Worm (Caenorhabditis elegans) whole organism, L2 larva: ENCODE measurements around the gene ZK353.9.

Experiments
- F13H6.1 ChIP-seq: sonication (generic microtip); optimal IDR thresholded peaks from 2 replicates; lab custom pipeline; 2016; ENCODE audit warnings: missing genetic modification characterization, missing compliant biosample characterization
- R02D3.7 ChIP-seq: fragments of 150-350 bp; optimal IDR thresholded peaks from 2 replicates; lab custom pipeline; 2014; ENCODE audit warnings: missing biosample characterization, missing genetic modification characterization
- Y55F3AM.14 ChIP-seq: fragments of 200-800 bp; sonication (Bioruptor generic); optimal IDR thresholded peaks from 2 replicates; lab custom pipeline; 2018; ENCODE audit warnings: mild to moderate bottlenecking, missing genetic modification characterization, missing compliant biosample characterization
- ZK546.5 ChIP-seq: sonication (generic microtip); optimal IDR thresholded peaks from 2 replicates; lab custom pipeline; 2017; ENCODE audit warnings: missing biosample characterization, missing genetic modification characterization
- alr-1 ChIP-seq: fragments of 150-350 bp; optimal IDR thresholded peaks from 2 replicates; lab custom pipeline; 2014; ENCODE audit warnings: missing biosample characterization, missing genetic modification characterization
- ama-1 ChIP-seq: fragments of 150-350 bp; optimal IDR thresholded peaks from 2 replicates; lab custom pipeline; 2018; ENCODE audit warnings: inconsistent platforms
- blmp-1 ChIP-seq: sonication (generic microtip); optimal IDR thresholded peaks from 2 replicates; lab custom pipeline; 2017; ENCODE audit warnings: missing genetic modification characterization, mild to moderate bottlenecking, missing compliant biosample characterization, antibody characterized with exemption, moderate library complexity; ENCODE audit not compliant: insufficient read depth
- ceh-16 ChIP-seq: fragments of 150-350 bp; optimal IDR thresholded peaks from 2 replicates; lab custom pipeline; 2014; ENCODE audit warnings: missing biosample characterization, missing genetic modification characterization
- crh-2 ChIP-seq: sonication (generic microtip); optimal IDR thresholded peaks from 2 replicates; lab custom pipeline; 2017; ENCODE audit warnings: missing biosample characterization, missing genetic modification characterization
- dmd-4 ChIP-seq: sonication (generic microtip); optimal IDR thresholded peaks from 2 replicates; lab custom pipeline; 2017; ENCODE audit warnings: missing biosample characterization, missing genetic modification characterization
- elt-1 ChIP-seq: fragments of 150-350 bp; optimal IDR thresholded peaks from 2 replicates; lab custom pipeline; 2014; ENCODE audit warnings: missing biosample characterization, missing genetic modification characterization
- gmeb-1 ChIP-seq: fragments of 150-350 bp; optimal IDR thresholded peaks from 2 replicates; lab custom pipeline; 2014; ENCODE audit warnings: missing biosample characterization, missing genetic modification characterization
- lin-11 ChIP-seq: fragments of 150-350 bp; sonication (generic microtip); optimal IDR thresholded peaks from 2 replicates; lab custom pipeline; 2014; ENCODE audit warnings: missing biosample characterization, missing genetic modification characterization, inconsistent platforms, mixed read lengths
- lin-13 ChIP-seq: fragments of 150-350 bp; optimal IDR thresholded peaks from 2 replicates; lab custom pipeline; 2014; ENCODE audit warnings: missing biosample characterization, missing genetic modification reagents, missing genetic modification characterization
- lin-39 ChIP-seq: fragments of 150-350 bp; optimal IDR thresholded peaks from 2 replicates; lab custom pipeline; 2014; ENCODE audit warnings: missing biosample characterization, missing genetic modification reagents, missing genetic modification characterization
- mbf-1 ChIP-seq: sonication (generic microtip); optimal IDR thresholded peaks from 2 replicates; lab custom pipeline; 2017; ENCODE audit warnings: missing biosample characterization, missing genetic modification characterization
- mdl-1 ChIP-seq, 2 experiments: fragments of 150-350 bp in 1 of 2; sonication (generic microtip) in 1 of 2; optimal IDR thresholded peaks; 2 replicates each; lab custom pipeline; 2017; ENCODE audit warnings: missing biosample characterization in 2 of 2, missing genetic modification characterization in 2 of 2
- nhr-12 ChIP-seq: fragments of 150-350 bp; optimal IDR thresholded peaks from 2 replicates; lab custom pipeline; 2014; ENCODE audit warnings: missing biosample characterization, missing genetic modification characterization
- nhr-21 ChIP-seq: fragments of 150-350 bp; optimal IDR thresholded peaks from 2 replicates; lab custom pipeline; 2014; ENCODE audit warnings: missing biosample characterization, missing genetic modification characterization
- nhr-23 ChIP-seq: fragments of 150-350 bp; optimal IDR thresholded peaks from 2 replicates; lab custom pipeline; 2014; ENCODE audit warnings: missing biosample characterization, missing genetic modification reagents, missing genetic modification characterization
- nhr-237 ChIP-seq: fragments of 150-350 bp; optimal IDR thresholded peaks from 2 replicates; lab custom pipeline; 2014; ENCODE audit warnings: missing biosample characterization, missing genetic modification characterization
- nhr-25 ChIP-seq: fragments of 150-350 bp; sonication (generic microtip); optimal IDR thresholded peaks from 3 replicates; lab custom pipeline; 2014; ENCODE audit warnings: missing biosample characterization, missing genetic modification characterization
- nhr-6 ChIP-seq: fragments of 150-350 bp; optimal IDR thresholded peaks from 2 replicates; lab custom pipeline; 2014; ENCODE audit warnings: missing biosample characterization, missing genetic modification characterization
- nhr-77 ChIP-seq: fragments of 150-350 bp; optimal IDR thresholded peaks from 2 replicates; lab custom pipeline; 2014; ENCODE audit warnings: missing biosample characterization, missing genetic modification characterization
- skn-1 ChIP-seq: sonication (generic microtip); optimal IDR thresholded peaks from 2 replicates; lab custom pipeline; 2017; ENCODE audit warnings: missing biosample characterization, missing genetic modification characterization
- sma-9 ChIP-seq, 2 experiments: fragments of 150-350 bp in 1 of 2; sonication (generic microtip) in 1 of 2; optimal IDR thresholded peaks; 2 replicates each; lab custom pipeline; 2014 to 2016; ENCODE audit warnings: missing genetic modification characterization in 2 of 2, mild to moderate bottlenecking in 1 of 2, missing biosample characterization in 1 of 2, missing compliant biosample characterization in 1 of 2, missing genetic modification reagents in 1 of 2, moderate library complexity in 1 of 2
- snpc-4 ChIP-seq: fragments of 150-350 bp; optimal IDR thresholded peaks from 2 replicates; lab custom pipeline; 2014; ENCODE audit warnings: missing biosample characterization, missing genetic modification characterization
- unc-39 ChIP-seq: fragments of 150-350 bp; optimal IDR thresholded peaks from 2 replicates; lab custom pipeline; 2014; ENCODE audit warnings: missing biosample characterization, missing genetic modification characterization
- unc-55 ChIP-seq: fragments of 150-350 bp; sonication (generic microtip); optimal IDR thresholded peaks from 3 replicates; lab custom pipeline; 2014; ENCODE audit warnings: missing biosample characterization, missing genetic modification reagents, missing genetic modification characterization
- unc-62 ChIP-seq: fragments of 150-350 bp; optimal IDR thresholded peaks from 2 replicates; lab custom pipeline; 2014; ENCODE audit warnings: missing biosample characterization, missing genetic modification reagents, missing genetic modification characterization
- zag-1 ChIP-seq: fragments of 150-350 bp; optimal IDR thresholded peaks from 2 replicates; lab custom pipeline; 2014; ENCODE audit warnings: missing biosample characterization, missing genetic modification characterization
- ztf-1 ChIP-seq: fragments of 200-800 bp; sonication (Bioruptor generic); conservative IDR thresholded peaks from 2 replicates; pipeline ENCODE4 v1.3.6; 2022; ENCODE audit warnings: missing genetic modification characterization, missing compliant biosample characterization
- ztf-11 ChIP-seq: sonication (generic microtip); optimal IDR thresholded peaks from 2 replicates; lab custom pipeline; 2017; ENCODE audit warnings: missing biosample characterization, missing genetic modification characterization

Gene ZK353.9

ce11 chrIII:8409166-8409565 lies at the start of gene ZK353.9:
TSS of gene ZK353.9 (plus strand) at chrIII:8409496.
- no peak for TF ChIP-seq unc-62
- TF ChIP-seq lin-11 (tag; lab: Kevin White, UChicago): no peak
- TF ChIP-seq mdl-1 (tag; optimal IDR thresholded peaks at IDR 0.05; lab: Kevin White, UChicago): no peak
- no peak for TF ChIP-seq nhr-23
- no peak for TF ChIP-seq gmeb-1 (tag; lab: Kevin White, UChicago)
- TF ChIP-seq nhr-21 (tag; lab: Kevin White, UChicago): no peak
- no peak for TF ChIP-seq ztf-1 (GFP tag; lab: Robert Waterston, UW)
- TF ChIP-seq skn-1: no peak
- TF ChIP-seq ceh-16 (tag; lab: Kevin White, UChicago): no peak
- no peak for TF ChIP-seq unc-39 (tag; lab: Kevin White, UChicago)
- TF ChIP-seq nhr-6: no peak
- no peak for TF ChIP-seq ama-1 (lab: Kevin White, UChicago)
- TF ChIP-seq nhr-77: no peak
- no peak for TF ChIP-seq R02D3.7 (tag; lab: Kevin White, UChicago)

ce11 chrIII:8363253-8364061 lies 45.8 kb upstream of the ZK353.9 start, which contains the start of gene R05D3.3:
TSS of gene R05D3.3 (plus strand) at chrIII:8364011.
- TF ChIP-seq unc-39 (tag; lab: Kevin White, UChicago) (no peak), sma-9 (GFP tag; optimal IDR thresholded peaks at IDR 0.05; lab: Kevin White, UChicago) (no peak), sma-9 (tag; optimal IDR thresholded peaks at IDR 0.05; lab: Kevin White, UChicago) (no peak), snpc-4 (tag; lab: Kevin White, UChicago) (no peak), crh-2 (no peak), lin-39 (tag; lab: Kevin White, UChicago) (no peak)

DNA sequence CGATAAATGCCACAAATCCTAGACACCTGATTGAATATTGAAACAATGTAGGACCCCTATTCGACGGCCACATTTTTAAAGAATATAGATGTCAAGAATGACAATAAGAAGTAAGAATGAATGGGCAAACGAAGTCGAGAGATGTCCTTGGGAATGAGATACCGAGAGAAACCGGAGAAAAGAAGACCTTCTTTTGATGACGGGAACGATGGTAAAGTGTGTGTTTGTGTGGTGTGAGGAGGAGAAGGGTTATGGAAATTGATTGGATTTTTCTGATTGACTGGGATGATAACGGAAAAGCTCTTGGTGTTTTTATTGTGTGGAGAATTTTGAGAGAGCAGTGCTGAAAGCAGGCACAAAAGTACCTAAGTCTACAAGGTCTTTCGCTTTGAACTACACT lies 40.7 kb upstream of the ZK353.9 start, which contains the start of gene R05D3.9:
R05D3.9 (minus strand) TSS at position 101 of the 400 bp plus-strand sequence.
- TF ChIP-seq mdl-1 (tag; optimal IDR thresholded peaks at IDR 0.05; lab: Kevin White, UChicago) (no peak), blmp-1 (no peak), ceh-16 (tag; lab: Kevin White, UChicago) (no peak), Y55F3AM.14 (GFP tag; lab: Kevin White, UChicago) (no peak), lin-39 (tag; lab: Kevin White, UChicago) (no peak), nhr-12 (tag; lab: Kevin White, UChicago) (no peak), ztf-1 (GFP tag; lab: Robert Waterston, UW) (no peak), ztf-11 (no peak), lin-11 (tag; lab: Kevin White, UChicago) (no peak), alr-1 (tag; lab: Kevin White, UChicago) (no peak), ZK546.5 (tag; lab: Kevin White, UChicago) (no peak), skn-1 (no peak)
- TF ChIP-seq, all 48 proteins: peak for 0

ce11 chrIII:8369172-8369571 lies 40.1 kb upstream of the ZK353.9 start:
- no peak for TF ChIP-seq nhr-12 (tag; lab: Kevin White, UChicago)
- no peak for TF ChIP-seq lin-13 (GFP tag; lab: Kevin White, UChicago)
- TF ChIP-seq ceh-16 (tag; lab: Kevin White, UChicago): no peak
- no peak for TF ChIP-seq dmd-4 (tag; lab: Kevin White, UChicago)
- no peak for TF ChIP-seq nhr-25 (tag; lab: Kevin White, UChicago)
- TF ChIP-seq mbf-1: no peak
- no peak for TF ChIP-seq nhr-6
- TF ChIP-seq zag-1: no peak
- no peak for TF ChIP-seq ztf-1 (GFP tag; lab: Robert Waterston, UW)
- TF ChIP-seq F13H6.1 (tag; lab: Kevin White, UChicago): no peak
- TF ChIP-seq elt-1: no peak
- TF ChIP-seq alr-1 (tag; lab: Kevin White, UChicago): no peak
- TF ChIP-seq nhr-237 (tag; lab: Kevin White, UChicago): no peak

ce11 chrIII:8370188-8370587 lies 39.1 kb upstream of the ZK353.9 start:
- TF ChIP-seq elt-1: no peak
- no peak for TF ChIP-seq alr-1 (tag; lab: Kevin White, UChicago)
- no peak for TF ChIP-seq ama-1 (lab: Kevin White, UChicago)
- TF ChIP-seq unc-55 (GFP tag; lab: Kevin White, UChicago): peak; percentile 16
